Worm (Caenorhabditis elegans) whole organism, L3 larva: ENCODE data around the gene btb-10.
"Not testable (repeated sequence)": the region's sequence is repeated elsewhere in the genome, so short reads cannot be mapped to it uniquely, and the experiment has no call there.

ENCODE experiments used
- R02D3.7 ChIP-seq: fragments of 150-350 bp; optimal IDR thresholded peaks from 2 replicates; lab custom pipeline; 2014; ENCODE audit warnings: missing biosample characterization, missing genetic modification characterization
- aly-2 ChIP-seq: fragments of 150-350 bp; optimal IDR thresholded peaks from 2 replicates; lab custom pipeline; 2014; ENCODE audit warnings: missing biosample characterization, missing genetic modification characterization
- ceh-16 ChIP-seq: sonication (generic microtip); optimal IDR thresholded peaks from 2 replicates; lab custom pipeline; 2017; ENCODE audit warnings: missing biosample characterization, missing genetic modification characterization
- ceh-82 ChIP-seq: fragments of 150-350 bp; optimal IDR thresholded peaks from 2 replicates; lab custom pipeline; 2014; ENCODE audit warnings: missing biosample characterization, missing genetic modification characterization
- egl-27 ChIP-seq: sonication (generic microtip); optimal IDR thresholded peaks from 4 replicates; lab custom pipeline; 2017; ENCODE audit warnings: missing biosample characterization, missing genetic modification reagents, missing genetic modification characterization
- elt-1 ChIP-seq: fragments of 150-350 bp; optimal IDR thresholded peaks from 2 replicates; lab custom pipeline; 2014; ENCODE audit warnings: missing biosample characterization, missing genetic modification characterization
- elt-2 ChIP-seq: sonication (generic microtip); optimal IDR thresholded peaks from 2 replicates; lab custom pipeline; 2016; ENCODE audit warnings: missing genetic modification reagents, mild to moderate bottlenecking, missing genetic modification characterization, missing compliant biosample characterization
- eor-1 ChIP-seq, 2 experiments: fragments of 150-350 bp; optimal IDR thresholded peaks; 2 replicates each; lab custom pipeline; 2014 to 2018; ENCODE audit warnings: missing biosample characterization in 2 of 2, missing genetic modification characterization in 2 of 2
- fkh-10 ChIP-seq: sonication (generic microtip); optimal IDR thresholded peaks from 2 replicates; lab custom pipeline; 2017; ENCODE audit warnings: missing biosample characterization, missing genetic modification reagents, missing genetic modification characterization
- fkh-2 ChIP-seq: fragments of 150-350 bp; optimal IDR thresholded peaks from 2 replicates; lab custom pipeline; 2014; ENCODE audit warnings: missing biosample characterization, missing genetic modification reagents, missing genetic modification characterization
- fos-1 ChIP-seq: fragments of 150-350 bp; optimal IDR thresholded peaks from 2 replicates; lab custom pipeline; 2014; ENCODE audit warnings: missing biosample characterization, missing genetic modification characterization
- hmg-11 ChIP-seq: sonication (generic microtip); optimal IDR thresholded peaks from 2 replicates; lab custom pipeline; 2016; ENCODE audit warnings: missing genetic modification characterization, missing compliant biosample characterization
- jun-1 ChIP-seq: fragments of 150-350 bp; optimal IDR thresholded peaks from 2 replicates; lab custom pipeline; 2014; ENCODE audit warnings: missing biosample characterization, missing genetic modification reagents, missing genetic modification characterization
- lin-39 ChIP-seq: fragments of 150-350 bp; optimal IDR thresholded peaks from 2 replicates; lab custom pipeline; 2018; ENCODE audit warnings: missing biosample characterization, missing genetic modification reagents, missing genetic modification characterization
- mdl-1 ChIP-seq: fragments of 150-350 bp; optimal IDR thresholded peaks from 2 replicates; lab custom pipeline; 2014; ENCODE audit warnings: missing biosample characterization, missing genetic modification characterization
- mml-1 ChIP-seq: fragments of 150-350 bp; sonication (generic microtip); optimal IDR thresholded peaks from 3 replicates; lab custom pipeline; 2014; ENCODE audit warnings: missing biosample characterization, missing genetic modification characterization
- nfya-1 ChIP-seq: sonication (generic microtip); optimal IDR thresholded peaks from 2 replicates; lab custom pipeline; 2017; ENCODE audit warnings: missing genetic modification characterization, mild to moderate bottlenecking, missing compliant biosample characterization, antibody characterized with exemption, moderate library complexity; ENCODE audit not compliant: insufficient read depth
- nhr-11 ChIP-seq: fragments of 150-350 bp; optimal IDR thresholded peaks from 2 replicates; lab custom pipeline; 2014; ENCODE audit warnings: missing biosample characterization, missing genetic modification characterization
- nhr-12 ChIP-seq: fragments of 150-350 bp; optimal IDR thresholded peaks from 2 replicates; lab custom pipeline; 2014; ENCODE audit warnings: missing biosample characterization, missing genetic modification characterization
- nhr-23 ChIP-seq: fragments of 150-350 bp; optimal IDR thresholded peaks from 2 replicates; lab custom pipeline; 2014; ENCODE audit warnings: missing biosample characterization, missing genetic modification reagents, missing genetic modification characterization
- nhr-237 ChIP-seq: fragments of 150-350 bp; optimal IDR thresholded peaks from 2 replicates; lab custom pipeline; 2014; ENCODE audit warnings: missing biosample characterization, missing genetic modification characterization
- nhr-25 ChIP-seq: sonication (generic microtip); optimal IDR thresholded peaks from 2 replicates; lab custom pipeline; 2017; ENCODE audit warnings: missing biosample characterization, missing genetic modification characterization
- nhr-28 ChIP-seq: fragments of 150-350 bp; optimal IDR thresholded peaks from 2 replicates; lab custom pipeline; 2014; ENCODE audit warnings: missing biosample characterization, missing genetic modification characterization
- nhr-67 ChIP-seq: fragments of 150-350 bp; optimal IDR thresholded peaks from 2 replicates; lab custom pipeline; 2014; ENCODE audit warnings: missing biosample characterization, missing genetic modification characterization
- nhr-76 ChIP-seq: fragments of 150-350 bp; sonication (generic microtip); optimal IDR thresholded peaks from 5 replicates; lab custom pipeline; 2014; ENCODE audit warnings: missing biosample characterization, missing genetic modification characterization
- nhr-77 ChIP-seq: fragments of 150-350 bp; optimal IDR thresholded peaks from 2 replicates; lab custom pipeline; 2014; ENCODE audit warnings: missing biosample characterization, missing genetic modification characterization
- pha-4 ChIP-seq: fragments of 150-350 bp; optimal IDR thresholded peaks from 2 replicates; lab custom pipeline; 2014; ENCODE audit warnings: missing biosample characterization, missing genetic modification reagents, missing genetic modification characterization
- pqm-1 ChIP-seq: fragments of 150-350 bp; optimal IDR thresholded peaks from 2 replicates; lab custom pipeline; 2017; ENCODE audit warnings: missing biosample characterization, missing genetic modification characterization, inconsistent platforms
- sea-2 ChIP-seq: fragments of 150-350 bp; sonication (generic microtip); optimal IDR thresholded peaks from 4 replicates; lab custom pipeline; 2014; ENCODE audit warnings: missing biosample characterization, missing genetic modification reagents, missing genetic modification characterization
- tbx-2 ChIP-seq: sonication (generic microtip); optimal IDR thresholded peaks from 2 replicates; lab custom pipeline; 2016; ENCODE audit warnings: mild to moderate bottlenecking, missing genetic modification characterization, missing compliant biosample characterization
- unc-62 ChIP-seq: fragments of 150-350 bp; sonication (generic microtip); optimal IDR thresholded peaks from 4 replicates; lab custom pipeline; 2014; ENCODE audit warnings: missing biosample characterization, missing genetic modification reagents, missing genetic modification characterization
- zag-1 ChIP-seq: fragments of 150-350 bp; optimal IDR thresholded peaks from 2 replicates; lab custom pipeline; 2014; ENCODE audit warnings: missing biosample characterization, missing genetic modification characterization
- ztf-11 ChIP-seq: fragments of 150-350 bp; optimal IDR thresholded peaks from 2 replicates; lab custom pipeline; 2014; ENCODE audit warnings: missing biosample characterization, missing genetic modification characterization
- ztf-4 ChIP-seq: fragments of 150-350 bp; optimal IDR thresholded peaks from 2 replicates; lab custom pipeline; 2014; ENCODE audit warnings: missing biosample characterization, missing genetic modification characterization

The btb-10 gene

DNA sequence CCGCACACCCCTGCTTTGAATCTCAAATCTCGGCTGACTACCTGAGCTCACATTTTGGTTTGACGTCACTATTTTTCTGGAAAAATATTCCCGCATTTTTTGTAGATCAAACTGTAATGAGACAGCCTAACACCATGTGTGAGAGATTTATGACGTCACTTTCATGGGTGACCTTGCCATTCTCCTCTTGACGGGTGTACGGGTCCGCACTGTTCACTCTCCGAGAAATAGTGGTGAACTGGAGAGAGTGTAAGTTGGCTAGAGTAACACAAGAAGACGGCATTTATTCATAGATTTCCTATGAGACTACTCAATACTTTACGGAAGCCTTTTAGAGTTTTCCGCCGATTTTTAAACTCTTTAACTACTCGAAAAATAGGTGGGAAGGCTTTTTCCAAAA is 5.9 kb downstream of the btb-10 start, which contains the start of gene K02E7.7:
Gene K02E7.7 (plus strand): TSS at position 301 of the 400 bp plus-strand sequence.
- not testable (repeated sequence) for TF ChIP-seq mml-1 (tag; lab: Kevin White, UChicago); ceh-16 (tag; lab: Kevin White, UChicago); egl-27

DNA sequence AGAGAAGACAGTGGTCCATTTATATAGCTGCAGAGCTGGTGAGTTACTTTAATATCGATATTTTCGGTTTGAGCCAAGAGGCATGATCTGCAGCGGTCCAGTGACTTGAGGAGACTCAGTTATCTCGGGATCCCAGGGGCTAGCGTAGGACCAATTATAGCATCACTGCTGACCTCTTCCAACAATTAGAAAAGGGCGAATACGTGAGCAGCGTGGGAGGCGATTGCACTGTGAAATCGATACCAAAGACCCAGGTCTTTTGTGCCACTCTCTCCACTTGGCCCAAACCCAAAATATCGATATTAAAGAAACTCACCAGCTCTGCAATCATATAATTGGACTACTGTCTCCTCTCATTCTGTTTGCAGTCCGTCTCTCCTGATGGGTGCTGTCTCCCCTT is 10.8 kb downstream of the btb-10 start, which contains the start of gene fbxb-40:
Gene fbxb-40 (minus strand): TSS at position 101 of the 400 bp plus-strand sequence.
- no peak for TF ChIP-seq tbx-2 (tag; lab: Kevin White, UChicago)
- no peak for TF ChIP-seq aly-2
- no peak for TF ChIP-seq nhr-67 (tag; lab: Kevin White, UChicago)
- no peak for TF ChIP-seq pha-4 (tag; lab: Kevin White, UChicago)
- TF ChIP-seq nhr-11 (tag; lab: Kevin White, UChicago), result no peak
- no peak for TF ChIP-seq elt-2 (tag; lab: Kevin White, UChicago)
- no peak for TF ChIP-seq nhr-237 (tag; lab: Kevin White, UChicago)
- TF ChIP-seq nhr-77 (tag; lab: Kevin White, UChicago), result no peak
- no peak for TF ChIP-seq ztf-11 (tag; lab: Kevin White, UChicago)
- no peak for TF ChIP-seq zag-1 (tag; lab: Kevin White, UChicago)
- no peak for TF ChIP-seq eor-1 (tag; optimal IDR thresholded peaks at IDR 0.05; lab: Kevin White, UChicago)
- TF ChIP-seq jun-1, result no peak
- TF ChIP-seq nfya-1 (tag; lab: Kevin White, UChicago), result no peak
- TF ChIP-seq mdl-1, result no peak
- no peak for TF ChIP-seq nhr-23 (tag; lab: Kevin White, UChicago)

DNA sequence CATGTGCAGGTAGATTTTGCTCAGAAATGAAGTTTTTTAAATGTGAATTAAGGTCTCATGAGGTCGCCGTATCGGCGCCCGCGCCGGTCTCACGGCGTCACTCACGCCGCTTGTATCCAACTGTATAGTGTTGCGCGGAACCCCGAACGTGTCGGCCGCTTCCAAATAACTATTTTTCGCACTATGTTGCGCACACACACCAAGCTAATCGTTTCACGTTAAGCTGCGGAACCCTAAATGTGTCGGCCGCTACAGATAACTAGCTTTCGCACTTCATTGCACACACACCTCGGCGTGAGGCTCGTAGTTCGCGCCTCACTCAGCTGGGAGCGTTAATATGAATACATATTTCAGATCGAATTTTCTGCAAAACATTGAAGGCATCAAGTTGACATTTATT is 13.7 kb downstream of the btb-10 start:
- TF ChIP-seq nhr-77 (tag; lab: Kevin White, UChicago) (no peak), elt-1 (no peak), pha-4 (tag; lab: Kevin White, UChicago) (no peak), fos-1 (tag; lab: Kevin White, UChicago) (no peak), sea-2 (GFP tag; lab: Kevin White, UChicago) (no peak)

DNA sequence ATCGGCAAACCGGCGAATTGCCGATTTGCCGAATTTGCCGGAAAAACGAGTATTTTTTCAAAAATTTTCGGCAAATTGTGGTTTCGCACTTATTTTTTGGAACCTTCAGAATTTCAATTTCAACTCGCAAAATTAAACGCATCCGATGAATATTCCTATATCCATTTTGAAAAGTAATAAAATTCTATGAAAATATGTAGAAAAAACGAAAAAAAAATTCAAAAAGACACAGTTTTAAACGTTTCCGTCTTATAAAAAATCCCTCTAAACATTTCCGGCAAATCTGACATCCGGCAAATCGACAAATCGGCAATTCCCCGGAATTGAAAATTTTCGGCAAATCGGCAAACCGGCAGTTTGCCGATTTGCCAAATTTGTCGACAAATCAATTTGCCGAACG is 14.9 kb downstream of the btb-10 start, which contains the start of gene str-148:
Gene str-148 (plus strand): TSS at position 301 of the 400 bp plus-strand sequence.
- no peak for TF ChIP-seq hmg-11 (tag; lab: Kevin White, UChicago)
- TF ChIP-seq pqm-1, result no peak

DNA sequence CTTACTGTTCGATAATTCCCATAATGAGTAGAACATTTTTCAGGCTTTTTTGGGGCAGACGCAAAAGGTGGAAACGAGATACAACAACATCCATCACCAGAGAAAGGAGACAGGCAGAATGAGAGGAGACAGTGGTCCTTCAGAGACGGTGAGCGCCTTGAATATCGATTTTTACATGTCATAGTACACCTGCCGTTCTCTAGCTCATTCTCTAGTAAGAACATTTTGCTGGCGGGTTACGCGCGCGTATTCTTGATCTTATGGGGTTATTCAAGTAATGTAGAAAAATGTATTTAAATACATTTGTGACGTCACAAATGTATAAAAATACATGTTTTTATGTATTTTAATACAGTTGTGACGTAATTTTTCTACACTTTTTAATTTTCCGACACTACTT is 16.7 kb downstream of the btb-10 start, which contains the start of gene fbxb-45:
Gene fbxb-45 (minus strand): TSS at position 101 of the 400 bp plus-strand sequence.
- TF ChIP-seq mml-1 (tag; lab: Kevin White, UChicago); R02D3.7 (tag; lab: Kevin White, UChicago); egl-27: not testable (repeated sequence)

DNA sequence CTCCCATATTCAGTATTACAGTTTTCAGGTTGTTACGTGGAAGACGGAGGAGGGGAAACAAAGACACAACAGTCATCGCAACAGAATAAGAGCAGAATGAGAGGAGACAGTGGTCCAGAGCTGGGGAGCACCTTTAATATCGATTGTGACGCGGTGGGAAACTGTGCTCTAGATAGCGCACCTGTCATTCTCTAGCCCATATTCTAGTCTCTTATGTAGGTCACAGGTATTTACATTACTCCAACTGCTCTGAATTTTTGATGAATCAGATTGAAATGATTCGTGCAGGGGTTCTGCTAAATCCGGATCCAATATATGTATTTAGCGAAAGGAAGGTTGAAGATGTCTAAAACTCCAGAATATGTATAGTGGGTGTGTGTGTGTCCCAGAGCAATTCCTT is 18.4 kb downstream of the btb-10 start, which contains the start of gene fbxb-41:
Gene fbxb-41 (minus strand): TSS at position 101 of the 400 bp plus-strand sequence.
- TF ChIP-seq nhr-23 (tag; lab: Kevin White, UChicago) (no peak), nhr-12 (tag; lab: Kevin White, UChicago) (no peak), fkh-2 (tag; lab: Kevin White, UChicago) (no peak), egl-27 (no peak), elt-1 (no peak), nhr-76 (tag; lab: Kevin White, UChicago) (no peak), nhr-25 (no peak), ceh-82 (tag; lab: Kevin White, UChicago) (no peak), jun-1 (no peak), ztf-4 (tag; lab: Kevin White, UChicago) (no peak)

DNA sequence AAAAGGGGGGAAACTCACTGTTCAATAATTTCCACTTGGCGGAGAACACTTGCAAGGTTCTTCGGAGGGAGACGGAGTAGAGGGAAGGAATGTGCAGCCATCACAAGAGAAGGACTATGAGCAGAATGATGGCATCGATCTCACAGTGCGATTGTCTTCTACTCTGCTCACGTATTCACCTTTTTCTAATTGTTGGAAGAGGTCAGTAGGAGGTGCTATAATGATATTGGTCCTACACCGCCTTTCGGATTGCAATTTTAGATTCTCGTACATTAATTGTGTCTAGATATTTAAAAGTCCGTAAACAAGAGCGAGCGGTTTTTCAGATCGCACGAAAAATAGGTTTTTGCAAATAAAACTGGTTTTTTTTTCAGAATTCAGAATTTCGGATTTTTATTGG is 20.1 kb downstream of the btb-10 start, which contains the start of gene fbxb-39:
Gene fbxb-39 (minus strand): TSS at position 101 of the 400 bp plus-strand sequence.
- TF ChIP-seq nhr-67 (tag; lab: Kevin White, UChicago) (no peak), hmg-11 (tag; lab: Kevin White, UChicago) (no peak), fkh-2 (tag; lab: Kevin White, UChicago) (no peak), ceh-82 (tag; lab: Kevin White, UChicago) (no peak), unc-62 (GFP tag; lab: Kevin White, UChicago) (no peak), fkh-10 (GFP tag; lab: Kevin White, UChicago) (no peak), lin-39 (tag; lab: Kevin White, UChicago) (no peak), ztf-11 (tag; lab: Kevin White, UChicago) (no peak), eor-1 (tag; optimal IDR thresholded peaks at IDR 0.05; lab: Kevin White, UChicago) (no peak), ztf-4 (tag; lab: Kevin White, UChicago) (no peak), mdl-1 (no peak), nhr-28 (no peak)
